Worm (Caenorhabditis elegans) whole organism, L3 larva: ENCODE results near the gene gst-40.

Source experiments
- eor-1 ChIP-seq, 2 experiments: fragments of 150-350 bp; optimal IDR thresholded peaks; 2 replicates each; lab custom pipeline; 2014 to 2018; ENCODE audit warnings: missing biosample characterization in 2 of 2, missing genetic modification characterization in 2 of 2
- nhr-11 ChIP-seq: fragments of 150-350 bp; optimal IDR thresholded peaks from 2 replicates; lab custom pipeline; 2014; ENCODE audit warnings: missing biosample characterization, missing genetic modification characterization
- nhr-28 ChIP-seq: fragments of 150-350 bp; optimal IDR thresholded peaks from 2 replicates; lab custom pipeline; 2014; ENCODE audit warnings: missing biosample characterization, missing genetic modification characterization
- skn-1 ChIP-seq: fragments of 150-350 bp; optimal IDR thresholded peaks from 2 replicates; lab custom pipeline; 2014; ENCODE audit warnings: missing biosample characterization, missing genetic modification characterization
- snpc-4 ChIP-seq: fragments of 150-350 bp; optimal IDR thresholded peaks from 2 replicates; lab custom pipeline; 2014; ENCODE audit warnings: missing biosample characterization, missing genetic modification characterization
- ztf-11 ChIP-seq: fragments of 150-350 bp; optimal IDR thresholded peaks from 2 replicates; lab custom pipeline; 2014; ENCODE audit warnings: missing biosample characterization, missing genetic modification characterization

ce11 chrIV:740674-741073, 19.6 kb upstream of the gst-40 start:
- TF ChIP-seq eor-1 (tag; optimal IDR thresholded peaks at IDR 0.05; lab: Kevin White, UChicago) (no peak), nhr-28 (tag; lab: Kevin White, UChicago) (no peak), ztf-11 (tag; lab: Kevin White, UChicago) (no peak), nhr-11 (tag; lab: Kevin White, UChicago) (no peak), skn-1 (tag; lab: Kevin White, UChicago) (no peak), snpc-4 (tag; lab: Kevin White, UChicago) (no peak)
